Fruit fly (Drosophila melanogaster) whole organism, embryonic: ENCODE results near the gene CG42671.
A peak's percentile ranks its signal among the peaks of the same experiment; 100 is the strongest.

ENCODE experiments used
- Asciz ChIP-seq: fragments of 200-800 bp; sonication (Bioruptor generic); optimal IDR thresholded peaks from 2 replicates; lab custom pipeline; 2017; ENCODE audit warnings: missing biosample characterization, mild to moderate bottlenecking, missing genetic modification characterization, missing genetic modification reagents
- CG10654 ChIP-seq: fragments of 200-800 bp; sonication (Bioruptor generic); optimal IDR thresholded peaks from 2 replicates; lab custom pipeline; 2016; ENCODE audit warnings: missing biosample characterization, missing genetic modification characterization
- CG10979 ChIP-seq: fragments of 200-800 bp; sonication (Bioruptor generic); optimal IDR thresholded peaks from 2 replicates; lab custom pipeline; 2018; ENCODE audit warnings: missing biosample characterization, mild to moderate bottlenecking, missing genetic modification characterization, moderate library complexity
- CG11085 ChIP-seq: fragments of 200-800 bp; sonication (Bioruptor generic); IDR thresholded peaks from 2 replicates; pipeline ENCODE4 v1.3.6; 2022; ENCODE audit warnings: missing biosample characterization, missing genetic modification characterization
- CG12659 ChIP-seq: fragments of 200-800 bp; sonication (Bioruptor generic); optimal IDR thresholded peaks from 3 replicates; lab custom pipeline; 2017; ENCODE audit warnings: mild to moderate bottlenecking, missing biosample characterization, missing genetic modification reagents, missing genetic modification characterization
- CG14710 ChIP-seq: fragments of 200-800 bp; sonication (Bioruptor generic); optimal IDR thresholded peaks from 3 replicates; lab custom pipeline; 2019; ENCODE audit warnings: missing biosample characterization, mild to moderate bottlenecking, missing genetic modification characterization, moderate library complexity
- CG15269 ChIP-seq: fragments of 200-800 bp; sonication (Bioruptor generic); optimal IDR thresholded peaks from 2 replicates; lab custom pipeline; 2018; ENCODE audit warnings: missing biosample characterization, mild to moderate bottlenecking, missing genetic modification characterization, moderate library complexity
- CG17328 ChIP-seq: fragments of 200-800 bp; sonication (Bioruptor generic); IDR thresholded peaks from 2 replicates; pipeline ENCODE4 v1.3.6; 2022; ENCODE audit warnings: missing biosample characterization, missing genetic modification characterization
- CG18011 ChIP-seq: fragments of 200-800 bp; sonication (Bioruptor generic); optimal IDR thresholded peaks from 2 replicates; lab custom pipeline; 2017; ENCODE audit warnings: missing biosample characterization, missing genetic modification characterization, mild to moderate bottlenecking, moderate library complexity, missing genotype
- CG30403 ChIP-seq: fragments of 200-800 bp; sonication (Bioruptor generic); optimal IDR thresholded peaks from 3 replicates; lab custom pipeline; 2016; ENCODE audit warnings: missing biosample characterization, missing genetic modification characterization
- CG32532 ChIP-seq: fragments of 200-800 bp; sonication (Bioruptor generic); IDR thresholded peaks from 2 replicates; pipeline ENCODE4 v1.3.6; 2022; ENCODE audit warnings: missing biosample characterization, missing genetic modification characterization
- CG34422 ChIP-seq: fragments of 200-800 bp; sonication (Bioruptor generic); IDR thresholded peaks from 3 replicates; pipeline ENCODE4 v1.3.6; 2022; ENCODE audit warnings: missing biosample characterization, missing genetic modification characterization
- CG4328 ChIP-seq: fragments of 200-800 bp; sonication (Bioruptor generic); optimal IDR thresholded peaks from 3 replicates; lab custom pipeline; 2017; ENCODE audit warnings: missing biosample characterization, missing genetic modification reagents, missing genetic modification characterization
- CG43689 ChIP-seq: fragments of 200-800 bp; sonication (Bioruptor generic); IDR thresholded peaks from 2 replicates; pipeline ENCODE4 v1.3.6; 2022; ENCODE audit warnings: missing biosample characterization, missing genetic modification characterization
- CG7745 ChIP-seq: fragments of 200-800 bp; sonication (Bioruptor generic); optimal IDR thresholded peaks from 2 replicates; lab custom pipeline; 2018; ENCODE audit warnings: missing biosample characterization, mild to moderate bottlenecking, missing genetic modification characterization, moderate library complexity
- CG7786 ChIP-seq: fragments of 200-800 bp; sonication (Bioruptor generic); optimal IDR thresholded peaks from 2 replicates; lab custom pipeline; 2016; ENCODE audit warnings: missing biosample characterization, missing genetic modification characterization
- CG7839 ChIP-seq: fragments of 200-800 bp; sonication (Bioruptor generic); optimal IDR thresholded peaks from 3 replicates; lab custom pipeline; 2018; ENCODE audit warnings: missing biosample characterization, mild to moderate bottlenecking, missing genetic modification characterization, moderate library complexity
- CG7987 ChIP-seq: fragments of 200-800 bp; sonication (Bioruptor generic); optimal IDR thresholded peaks from 2 replicates; lab custom pipeline; 2018; ENCODE audit warnings: missing biosample characterization, mild to moderate bottlenecking, missing genetic modification characterization, moderate library complexity
- CG8765 ChIP-seq: fragments of 200-800 bp; sonication (Bioruptor generic); IDR thresholded peaks from 2 replicates; pipeline ENCODE4 v1.3.6; 2022; ENCODE audit warnings: missing biosample characterization, missing genetic modification characterization
- CG9727 ChIP-seq: fragments of 200-800 bp; sonication (Bioruptor generic); optimal IDR thresholded peaks from 3 replicates; lab custom pipeline; 2017; ENCODE audit warnings: missing biosample characterization, mild to moderate bottlenecking, missing genetic modification characterization
- Dll ChIP-seq: fragments of 200-800 bp; sonication (Bioruptor generic); IDR thresholded peaks from 4 replicates; pipeline ENCODE4 v1.3.6; 2022; ENCODE audit warnings: missing biosample characterization, missing genetic modification characterization; ENCODE audit not compliant: partially characterized antibody
- Doc3 ChIP-seq: fragments of 200-800 bp; sonication (Bioruptor generic); IDR thresholded peaks from 3 replicates; pipeline ENCODE4 v1.3.6; 2022; ENCODE audit warnings: missing biosample characterization, missing genetic modification characterization; ENCODE audit not compliant: partially characterized antibody
- Hey ChIP-seq: fragments of 200-800 bp; sonication (Bioruptor generic); optimal IDR thresholded peaks from 3 replicates; lab custom pipeline; 2018; ENCODE audit warnings: missing biosample characterization, mild to moderate bottlenecking, missing genetic modification characterization
- Hr51 ChIP-seq, 2 experiments: fragments of 200-800 bp; sonication (Bioruptor generic); optimal IDR thresholded peaks; 2 replicates in 1 of 2; 3 replicates in 1 of 2; lab custom pipeline; 2016 to 2018; ENCODE audit warnings: missing biosample characterization in 2 of 2, missing genetic modification characterization in 2 of 2, mild to moderate bottlenecking in 1 of 2, moderate library complexity in 1 of 2
- Jarid2 ChIP-seq: fragments of 200-800 bp; sonication (Bioruptor generic); optimal IDR thresholded peaks from 3 replicates; lab custom pipeline; 2017; ENCODE audit warnings: mild to moderate bottlenecking, missing biosample characterization, missing genetic modification reagents, missing genetic modification characterization
- Mad ChIP-seq: fragments of 200-800 bp; sonication (Bioruptor generic); optimal IDR thresholded peaks from 2 replicates; lab custom pipeline; 2016; ENCODE audit warnings: missing biosample characterization, missing genetic modification characterization
- Opbp ChIP-seq: fragments of 200-800 bp; sonication (Bioruptor generic); IDR thresholded peaks from 3 replicates; pipeline ENCODE4 v1.3.6; 2022; ENCODE audit warnings: missing biosample characterization, missing genetic modification characterization; ENCODE audit not compliant: partially characterized antibody
- Ssrp ChIP-seq: fragments of 200-800 bp; sonication (Bioruptor generic); optimal IDR thresholded peaks from 2 replicates; lab custom pipeline; 2018; ENCODE audit warnings: missing biosample characterization, mild to moderate bottlenecking, missing genetic modification characterization, moderate library complexity
- ap ChIP-seq: fragments of 200-800 bp; sonication (Bioruptor generic); IDR thresholded peaks from 2 replicates; pipeline ENCODE4 v1.3.6; 2022; ENCODE audit warnings: missing biosample characterization, missing genetic modification characterization
- bigmax ChIP-seq: fragments of 200-800 bp; sonication (Bioruptor generic); optimal IDR thresholded peaks from 2 replicates; lab custom pipeline; 2018; ENCODE audit warnings: missing biosample characterization, mild to moderate bottlenecking, missing genetic modification characterization
- chn ChIP-seq: fragments of 200-800 bp; sonication (Bioruptor generic); optimal IDR thresholded peaks from 2 replicates; lab custom pipeline; 2016; ENCODE audit warnings: missing biosample characterization, missing genetic modification characterization
- crol ChIP-seq: fragments of 200-800 bp; sonication (Bioruptor generic); IDR thresholded peaks from 2 replicates; pipeline ENCODE4 v1.3.6; 2022; ENCODE audit warnings: missing biosample characterization, missing genetic modification characterization
- dpn ChIP-seq, 2 experiments: fragments of 200-800 bp; sonication (Bioruptor generic); optimal IDR thresholded peaks; 3 replicates each; lab custom pipeline; 2016; ENCODE audit warnings: missing biosample characterization in 2 of 2, missing genetic modification characterization in 2 of 2
- en ChIP-seq: fragments of 200-800 bp; sonication (Bioruptor generic); optimal IDR thresholded peaks from 2 replicates; lab custom pipeline; 2016; ENCODE audit warnings: missing biosample characterization, missing genetic modification characterization
- fd102C ChIP-seq: fragments of 200-800 bp; sonication (Bioruptor generic); optimal IDR thresholded peaks from 2 replicates; lab custom pipeline; 2018; ENCODE audit warnings: missing biosample characterization, mild to moderate bottlenecking, missing genetic modification characterization, moderate library complexity
- gcm2 ChIP-seq: fragments of 200-800 bp; sonication (Bioruptor generic); optimal IDR thresholded peaks from 2 replicates; lab custom pipeline; 2016; ENCODE audit warnings: missing biosample characterization, missing genetic modification characterization
- ind ChIP-seq: fragments of 200-800 bp; sonication (Bioruptor generic); optimal IDR thresholded peaks from 3 replicates; lab custom pipeline; 2016; ENCODE audit warnings: missing biosample characterization, missing genetic modification characterization
- kay ChIP-seq: fragments of 200-800 bp; sonication (Bioruptor generic); optimal IDR thresholded peaks from 2 replicates; lab custom pipeline; 2016; ENCODE audit warnings: missing biosample characterization, missing genetic modification characterization
- nmo ChIP-seq: fragments of 200-800 bp; sonication (Bioruptor generic); optimal IDR thresholded peaks from 2 replicates; lab custom pipeline; 2018; ENCODE audit warnings: missing biosample characterization, mild to moderate bottlenecking, missing genetic modification characterization, moderate library complexity
- nom ChIP-seq: fragments of 200-800 bp; sonication (Bioruptor generic); optimal IDR thresholded peaks from 2 replicates; lab custom pipeline; 2017; ENCODE audit warnings: missing biosample characterization, missing genetic modification characterization, mild to moderate bottlenecking, moderate library complexity, missing genetic modification reagents
- psq ChIP-seq: fragments of 200-800 bp; sonication (Bioruptor generic); optimal IDR thresholded peaks from 2 replicates; lab custom pipeline; 2017; ENCODE audit warnings: missing biosample characterization, missing genetic modification characterization
- sens-2 ChIP-seq: fragments of 200-800 bp; sonication (Bioruptor generic); IDR thresholded peaks from 2 replicates; pipeline ENCODE4 v1.3.6; 2022; ENCODE audit warnings: missing biosample characterization, missing genetic modification characterization
- seq ChIP-seq: fragments of 200-800 bp; sonication (Bioruptor generic); IDR thresholded peaks from 2 replicates; pipeline ENCODE4 v1.3.6; 2022; ENCODE audit warnings: missing biosample characterization, missing genetic modification characterization
- sna ChIP-seq: fragments of 200-800 bp; sonication (Bioruptor generic); IDR thresholded peaks from 2 replicates; pipeline ENCODE4 v1.3.6; 2022; ENCODE audit warnings: missing biosample characterization, missing genetic modification characterization; ENCODE audit not compliant: partially characterized antibody
- toy ChIP-seq: fragments of 200-800 bp; sonication (Bioruptor generic); IDR thresholded peaks from 2 replicates; pipeline ENCODE4 v1.3.6; 2022; ENCODE audit warnings: missing biosample characterization, missing genetic modification characterization
- trem ChIP-seq: fragments of 200-800 bp; optimal IDR thresholded peaks from 3 replicates; lab custom pipeline; 2019; ENCODE audit warnings: missing biosample characterization, mild to moderate bottlenecking, missing genetic modification characterization, moderate library complexity
- unpg ChIP-seq: fragments of 200-800 bp; sonication (Bioruptor generic); optimal IDR thresholded peaks from 3 replicates; lab custom pipeline; 2018; ENCODE audit warnings: missing biosample characterization, mild to moderate bottlenecking, missing genetic modification characterization, moderate library complexity
- vvl ChIP-seq: fragments of 200-800 bp; sonication (Bioruptor generic); IDR thresholded peaks from 2 replicates; pipeline ENCODE4 v1.3.6; 2022; ENCODE audit warnings: missing biosample characterization, missing genetic modification characterization

The CG42671 gene

DNA sequence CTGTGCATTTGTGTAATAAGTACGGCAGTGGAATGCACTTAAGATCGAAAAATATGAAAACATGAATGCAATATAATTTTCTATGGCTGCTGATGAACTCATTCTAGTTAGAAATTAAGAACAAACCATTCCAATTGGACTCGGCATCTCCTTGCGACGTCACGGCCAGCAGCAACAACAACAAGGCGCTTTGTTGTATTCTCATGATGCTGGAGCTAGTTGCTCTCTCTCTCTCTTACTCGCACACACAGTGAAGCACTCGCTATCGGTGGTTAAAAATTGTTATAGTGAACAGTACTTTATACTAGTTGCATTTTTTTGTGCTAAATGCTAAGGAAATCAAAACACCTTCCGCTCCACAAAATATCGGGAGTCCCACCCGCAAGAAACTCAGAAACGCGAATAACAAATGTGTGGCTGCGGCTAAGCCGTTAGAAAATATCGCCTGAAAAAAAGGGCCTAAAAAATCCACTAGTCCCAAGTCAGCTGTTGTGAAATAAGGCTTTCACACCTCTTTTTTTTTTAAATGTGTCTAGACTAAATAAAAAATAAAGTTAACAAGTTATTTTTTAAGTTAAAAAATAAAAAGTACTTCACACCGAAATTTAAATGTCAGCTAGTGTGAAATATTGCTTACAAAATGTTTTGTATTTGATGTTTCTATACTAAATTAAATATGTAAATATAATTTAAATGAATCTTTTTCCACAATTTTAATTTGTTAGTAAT, 8.5 kb upstream of the CG42671 start, which contains the start of gene Plod (continued):
- TF ChIP-seq Dll: peak; percentile 50; the same call in 2 of the 4 replicates
- peak; percentile 75 for TF ChIP-seq CG12659 (GFP tag; lab: Kevin White, UChicago)
- TF ChIP-seq trem (tag; lab: Kevin White, UChicago): peak; percentile 29
- peak; percentile 45 for TF ChIP-seq chn
- peak; percentile 52 for TF ChIP-seq CG9727 (GFP tag; lab: Kevin White, UChicago)
- no peak for TF ChIP-seq CG7786
- no peak for TF ChIP-seq CG18011 (GFP tag; lab: Kevin White, UChicago)
- no peak for TF ChIP-seq bigmax (GFP tag; lab: Kevin White, UChicago)
- TF ChIP-seq CG7745 (tag; lab: Kevin White, UChicago): no peak
- TF ChIP-seq Jarid2 (GFP tag; lab: Kevin White, UChicago): peak; percentile 88
- peak; percentile 55 for TF ChIP-seq CG15269 (tag; lab: Kevin White, UChicago)
- no peak for TF ChIP-seq CG4328
- 0 out of 3 replicates have a peak, but pooled peaks have one; percentile 59 for TF ChIP-seq Opbp (GFP tag; lab: Robert Waterston, UW)
- TF ChIP-seq CG8765 (GFP tag; lab: Robert Waterston, UW): no peak
- peak; percentile 68; the same call in 1 of the 2 replicates for TF ChIP-seq CG32532 (GFP tag; lab: Robert Waterston, UW)
- TF ChIP-seq CG17328 (GFP tag; lab: Robert Waterston, UW): peak; percentile 59
- peak; percentile 41 for TF ChIP-seq nom (GFP tag; lab: Kevin White, UChicago)
- peak; percentile 37 for TF ChIP-seq ind
- peak; percentile 63 for TF ChIP-seq CG14710 (tag; lab: Kevin White, UChicago)
- TF ChIP-seq Asciz (GFP tag; lab: Kevin White, UChicago): peak; percentile 15
- TF ChIP-seq nmo (GFP tag; lab: Kevin White, UChicago): peak; percentile 75
- TF ChIP-seq CG7839: peak; percentile 65
- no peak for TF ChIP-seq en (GFP tag; lab: Kevin White, UChicago)
- TF ChIP-seq CG11085 (GFP tag; lab: Robert Waterston, UW): peak; percentile 7; the same call in 1 of the 2 replicates
- no peak for TF ChIP-seq ap
- peak; percentile 23 for TF ChIP-seq CG10654 (GFP tag; lab: Kevin White, UChicago)
- peak; percentile 79; the same call in 2 of the 3 replicates for TF ChIP-seq CG34422 (GFP tag; lab: Robert Waterston, UW)
- TF ChIP-seq unpg (GFP tag; lab: Kevin White, UChicago): peak; percentile 56
- peak; percentile 45 for TF ChIP-seq CG30403 (GFP tag; lab: Kevin White, UChicago)
- TF ChIP-seq Mad (GFP tag; lab: Kevin White, UChicago): peak; percentile 51
- TF ChIP-seq sens-2 (GFP tag; lab: Robert Waterston, UW): no peak
- no peak for TF ChIP-seq gcm2 (GFP tag; lab: Kevin White, UChicago)
- TF ChIP-seq CG7987: no peak
- TF ChIP-seq CG10979 (tag; lab: Kevin White, UChicago): peak; percentile 4
- no peak for TF ChIP-seq toy (GFP tag; lab: Robert Waterston, UW)
- TF ChIP-seq Hr51 (GFP tag; optimal IDR thresholded peaks at IDR 0.05; lab: Kevin White, UChicago): peak; percentile 29 to 67
- TF ChIP-seq vvl (GFP tag; lab: Robert Waterston, UW): peak; percentile 71; the same call in 1 of the 2 replicates
- peak; percentile 46 to 47 for TF ChIP-seq dpn (GFP tag; optimal IDR thresholded peaks at IDR 0.05; lab: Kevin White, UChicago)
- TF ChIP-seq psq (GFP tag; lab: Kevin White, UChicago): peak; percentile 43
- TF ChIP-seq sna (GFP tag; lab: Robert Waterston, UW): no peak
- TF ChIP-seq seq (GFP tag; lab: Robert Waterston, UW): no peak
- TF ChIP-seq CG43689 (GFP tag; lab: Robert Waterston, UW): no peak
- no peak for TF ChIP-seq Doc3
- TF ChIP-seq crol (GFP tag; lab: Robert Waterston, UW): no peak
- TF ChIP-seq kay: no peak
- no peak for TF ChIP-seq fd102C (GFP tag; lab: Kevin White, UChicago)
- TF ChIP-seq Hey (tag; lab: Kevin White, UChicago): no peak
- TF ChIP-seq Ssrp (tag; lab: Kevin White, UChicago): peak; percentile 39
